Worm (Caenorhabditis elegans): Measurements from ENCODE around the gene rpl-12.

Gene rpl-12

ce11 chrIV:13220594-13220993, 19.9 kb downstream of the rpl-12 start:
- no peak for TF ChIP-seq F39B2.1 (GFP tag; IDR thresholded peaks at IDR 0.05)
- no peak for TF ChIP-seq aptf-2 (GFP tag; conservative IDR thresholded peaks at IDR 0.05)
- no peak for TF ChIP-seq chd-7 (tag; optimal IDR thresholded peaks at IDR 0.05)
- TF ChIP-seq ceh-100 (GFP tag; IDR thresholded peaks at IDR 0.05): no peak
- no peak for TF ChIP-seq snpc-3.4 (tag; optimal IDR thresholded peaks at IDR 0.05)
- no peak for TF ChIP-seq D2030.7 (GFP tag; IDR thresholded peaks at IDR 0.05)
- TF ChIP-seq Y53G8AR.9 (GFP tag; conservative IDR thresholded peaks at IDR 0.05): no peak
- TF ChIP-seq hmg-20 (GFP tag; IDR thresholded peaks at IDR 0.05): no peak
- TF ChIP-seq cebp-2 (GFP tag; IDR thresholded peaks at IDR 0.05): no peak
- TF ChIP-seq dpff-1 (tag; optimal IDR thresholded peaks at IDR 0.05): no peak
- no peak for TF ChIP-seq bed-2 (GFP tag; IDR thresholded peaks at IDR 0.05)
- TF ChIP-seq ceh-58 (GFP tag; IDR thresholded peaks at IDR 0.05): no peak
- no peak for TF ChIP-seq K11D2.4 (GFP tag; IDR thresholded peaks at IDR 0.05)
- TF ChIP-seq gei-17 (GFP tag; optimal IDR thresholded peaks at IDR 0.05): no peak
- no peak for TF ChIP-seq nhr-179 (tag; optimal IDR thresholded peaks at IDR 0.05)

- TF ChIP-seq aptf-2 (GFP tag; conservative IDR thresholded peaks at IDR 0.05) (no peak), athp-1 (tag; optimal IDR thresholded peaks at IDR 0.05) (no peak), ztf-28 (GFP tag; IDR thresholded peaks at IDR 0.05) (no peak), attf-3 (GFP tag; conservative IDR thresholded peaks at IDR 0.05) (no peak)
These were observed 26.0 kb downstream of the rpl-12 start, which contains the start of gene cho-1 for ce11 chrIV:13214466-13214865. cho-1 (minus strand) TSS chrIV:13214566.

ce11 chrIV:13209566-13209965, 30.9 kb downstream of the rpl-12 start, which contains the start of gene C48D1.9:
C48D1.9 (minus strand) TSS chrIV:13209666.
- TF ChIP-seq unc-130 (GFP tag; optimal IDR thresholded peaks at IDR 0.05) (no peak), bed-1 (GFP tag; IDR thresholded peaks at IDR 0.05) (no peak), repo-1 (tag; optimal IDR thresholded peaks at IDR 0.05) (no peak), xnd-1 (tag; optimal IDR thresholded peaks at IDR 0.05) (no peak), Y67H2A.10 (GFP tag; conservative IDR thresholded peaks at IDR 0.05) (no peak)

DNA sequence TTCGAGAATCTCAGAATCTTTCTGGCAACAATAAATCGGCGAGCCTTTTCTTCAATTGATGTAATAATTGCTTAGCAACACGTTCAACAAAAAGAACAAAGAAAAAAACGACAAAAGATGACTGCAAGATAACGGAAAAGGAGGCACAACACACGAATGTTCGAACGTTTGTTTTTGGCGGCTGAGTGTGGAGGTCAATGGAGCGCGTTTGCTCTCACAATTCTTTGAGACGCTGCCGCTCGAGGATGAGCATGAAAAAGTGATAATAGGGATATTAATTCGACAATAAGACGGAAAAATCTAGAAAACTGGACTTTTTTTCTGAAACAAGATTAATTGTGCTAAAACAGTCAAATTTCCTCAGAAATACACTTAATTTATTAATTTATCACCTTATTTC, 34.6 kb downstream of the rpl-12 start:
- TF ChIP-seq mcd-1 (GFP tag; IDR thresholded peaks at IDR 0.05) (peak; percentile 74), unc-130 (GFP tag; optimal IDR thresholded peaks at IDR 0.05) (no peak), efl-1 (GFP tag; optimal IDR thresholded peaks at IDR 0.05) (peak; percentile 26)

ce11 chrIV:13204037-13204436, 36.4 kb downstream of the rpl-12 start, which contains the start of gene ced-3:
ced-3 (minus strand) TSS chrIV:13204137.
- TF ChIP-seq mxl-1 (tag; optimal IDR thresholded peaks at IDR 0.05) (no peak), F22D6.2 (tag; optimal IDR thresholded peaks at IDR 0.05) (no peak), cebp-1 (GFP tag; IDR thresholded peaks at IDR 0.05) (no peak), cebp-1 (tag; optimal IDR thresholded peaks at IDR 0.05) (no peak), unc-62 (GFP tag; optimal IDR thresholded peaks at IDR 0.05) (no peak), madf-6 (GFP tag; IDR thresholded peaks at IDR 0.05) (no peak), nfya-2 (GFP tag; IDR thresholded peaks at IDR 0.05) (no peak), rpc-1 (optimal IDR thresholded peaks at IDR 0.05) (no peak), rpc-1 (tag; optimal IDR thresholded peaks at IDR 0.05) (no peak), rec-8 (tag; optimal IDR thresholded peaks at IDR 0.05) (no peak), nhr-27 (tag; optimal IDR thresholded peaks at IDR 0.05) (no peak), lsy-27 (tag; optimal IDR thresholded peaks at IDR 0.05; ENCODE audit: borderline replicate concordance, insufficient read depth) (no peak), die-1 (tag; optimal IDR thresholded peaks at IDR 0.05) (no peak), ceh-100 (GFP tag; IDR thresholded peaks at IDR 0.05) (no peak), akir-1 (GFP tag; optimal IDR thresholded peaks at IDR 0.05) (no peak), Y56A3A.18 (GFP tag; IDR thresholded peaks at IDR 0.05) (no peak), ceh-27 (GFP tag; optimal IDR thresholded peaks at IDR 0.05) (no peak), gei-17 (GFP tag; optimal IDR thresholded peaks at IDR 0.05) (no peak)
